Fruit fly (Drosophila melanogaster): Measurements from ENCODE around the gene CG33270.

Gene CG33270

dm6 chr3L:11555662-11556460 is 22.6 kb downstream of the CG33270 start (continued):
- TF ChIP-seq gsb (GFP tag; IDR thresholded peaks at IDR 0.05) (0 out of 2 replicates have a peak, but pooled peaks have one; percentile 9), pros (GFP tag; optimal IDR thresholded peaks at IDR 0.05) (no peak), z (GFP tag; IDR thresholded peaks at IDR 0.05) (no peak), hb (GFP tag; IDR thresholded peaks at IDR 0.05; ENCODE audit: partially characterized antibody) (no peak), Ptx1 (GFP tag; IDR thresholded peaks at IDR 0.05) (peak; percentile 83), CG6765 (GFP tag; optimal IDR thresholded peaks at IDR 0.05) (peak; percentile 59), CG4730 (GFP tag; IDR thresholded peaks at IDR 0.05) (no peak), chif (GFP tag; optimal IDR thresholded peaks at IDR 0.05) (peak; percentile 51 to 62), CG1529 (GFP tag; optimal IDR thresholded peaks at IDR 0.05) (peak; percentile 61), vnd (GFP tag; IDR thresholded peaks at IDR 0.05; ENCODE audit: partially characterized antibody) (no peak), ems (GFP tag; optimal IDR thresholded peaks at IDR 0.05) (no peak), CG2199 (GFP tag; IDR thresholded peaks at IDR 0.05) (no peak), MESR4 (GFP tag; optimal IDR thresholded peaks at IDR 0.05) (no peak), CG34224 (GFP tag; IDR thresholded peaks at IDR 0.05; ENCODE audit: partially characterized antibody) (no peak), CG17361 (GFP tag; IDR thresholded peaks at IDR 0.05) (peak; percentile 87), bbx (GFP tag; IDR thresholded peaks at IDR 0.05; ENCODE audit: partially characterized antibody) (no peak), CG31388 (GFP tag; optimal IDR thresholded peaks at IDR 0.05) (no peak), zen2 (GFP tag; IDR thresholded peaks at IDR 0.05; ENCODE audit: partially characterized antibody) (no peak), TFAM (GFP tag; optimal IDR thresholded peaks at IDR 0.05) (no peak), Bgb (GFP tag; IDR thresholded peaks at IDR 0.05; ENCODE audit: partially characterized antibody) (peak; percentile 51; the same call in 1 of the 2 replicates), H2.0 (GFP tag; IDR thresholded peaks at IDR 0.05) (no peak), HLH4C (GFP tag; IDR thresholded peaks at IDR 0.05; ENCODE audit: partially characterized antibody) (no peak), HmgD (GFP tag; optimal IDR thresholded peaks at IDR 0.05) (no peak), CG4404 (GFP tag; IDR thresholded peaks at IDR 0.05) (no peak), Med (GFP tag) (peak; percentile 85), CG9727 (GFP tag; optimal IDR thresholded peaks at IDR 0.05) (peak; percentile 84), Chrac-16 (GFP tag; optimal IDR thresholded peaks at IDR 0.05) (peak; percentile 39), H15 (GFP tag; IDR thresholded peaks at IDR 0.05) (0 out of 3 replicates have a peak, but pooled peaks have one; percentile 33), Mrtf (GFP tag; IDR thresholded peaks at IDR 0.05) (no peak), CG9797 (GFP tag; optimal IDR thresholded peaks at IDR 0.05) (no peak), B-H2 (GFP tag; optimal IDR thresholded peaks at IDR 0.05) (peak; percentile 27), Fer2 (tag; optimal IDR thresholded peaks at IDR 0.05) (peak; percentile 50), shn (GFP tag; optimal IDR thresholded peaks at IDR 0.05) (peak; percentile 10), CG14710 (tag; optimal IDR thresholded peaks at IDR 0.05) (peak; percentile 86), Eip74EF (GFP tag; optimal IDR thresholded peaks at IDR 0.05) (peak in 1 of 2 experiments; percentile 87), ERR (GFP tag; optimal IDR thresholded peaks at IDR 0.05) (peak; percentile 24), CG18262 (tag; optimal IDR thresholded peaks at IDR 0.05) (peak; percentile 89), Mad (GFP tag; optimal IDR thresholded peaks at IDR 0.05) (no peak), CG3847 (GFP tag; IDR thresholded peaks at IDR 0.05) (peak; percentile 59; the same call in 1 of the 2 replicates), gem (tag; optimal IDR thresholded peaks at IDR 0.05) (peak; percentile 91), h (optimal IDR thresholded peaks at IDR 0.05) (no peak), klu (GFP tag; IDR thresholded peaks at IDR 0.05) (peak; percentile 36; the same call in 1 of the 2 replicates), CG9437 (GFP tag; optimal IDR thresholded peaks at IDR 0.05) (peak; percentile 78), lab (GFP tag; optimal IDR thresholded peaks at IDR 0.05) (peak; percentile 72), CG11723 (GFP tag; optimal IDR thresholded peaks at IDR 0.05) (peak; percentile 10), Sry-β (GFP tag; optimal IDR thresholded peaks at IDR 0.05) (peak; percentile 11), CG7745 (tag; optimal IDR thresholded peaks at IDR 0.05) (no peak), CG15601 (tag; optimal IDR thresholded peaks at IDR 0.05) (peak; percentile 84)

Measured in whole organism, embryonic.